Fruit fly (Drosophila melanogaster) whole organism, embryonic: ENCODE results near the gene CG14881.

Experiments used
- ATbp ChIP-seq: fragments of 200-800 bp; sonication (Bioruptor generic); optimal IDR thresholded peaks from 2 replicates; lab custom pipeline; 2017; ENCODE audit warnings: missing biosample characterization, mild to moderate bottlenecking, missing genetic modification characterization, missing genetic modification reagents
- Bteb2 ChIP-seq: fragments of 200-800 bp; sonication (Bioruptor generic); optimal IDR thresholded peaks from 2 replicates; lab custom pipeline; 2016; ENCODE audit warnings: missing biosample characterization, missing genetic modification characterization
- CG10267 ChIP-seq: fragments of 200-800 bp; sonication (Bioruptor generic); optimal IDR thresholded peaks from 2 replicates; lab custom pipeline; 2018; ENCODE audit warnings: missing biosample characterization, mild to moderate bottlenecking, missing genetic modification characterization, moderate library complexity
- CG11093 ChIP-seq: fragments of 200-800 bp; sonication (Bioruptor generic); IDR thresholded peaks from 3 replicates; pipeline ENCODE4 v1.3.6; 2022; ENCODE audit warnings: missing biosample characterization, missing genetic modification characterization
- CG11456 ChIP-seq: fragments of 200-800 bp; sonication (Bioruptor generic); IDR thresholded peaks from 3 replicates; pipeline ENCODE4 v1.3.6; 2022; ENCODE audit warnings: missing biosample characterization, missing genetic modification characterization
- CG13624 ChIP-seq: fragments of 200-800 bp; sonication (Bioruptor generic); optimal IDR thresholded peaks from 2 replicates; lab custom pipeline; 2016; ENCODE audit warnings: missing biosample characterization, missing genetic modification characterization
- CG15479 ChIP-seq: fragments of 200-800 bp; sonication (Bioruptor generic); optimal IDR thresholded peaks from 3 replicates; lab custom pipeline; 2019; ENCODE audit warnings: missing biosample characterization, mild to moderate bottlenecking, missing genetic modification characterization, moderate library complexity
- CG18262 ChIP-seq: fragments of 200-800 bp; optimal IDR thresholded peaks from 3 replicates; lab custom pipeline; 2019; ENCODE audit warnings: missing biosample characterization, mild to moderate bottlenecking, missing genetic modification characterization, moderate library complexity
- CG18619 ChIP-seq: fragments of 200-800 bp; sonication (Bioruptor generic); optimal IDR thresholded peaks from 3 replicates; lab custom pipeline; 2017; ENCODE audit warnings: missing biosample characterization, mild to moderate bottlenecking, missing genetic modification characterization
- CG18764 ChIP-seq: fragments of 200-800 bp; sonication (Bioruptor generic); optimal IDR thresholded peaks from 3 replicates; lab custom pipeline; 2016; ENCODE audit warnings: missing biosample characterization, missing genetic modification characterization
- CG2199 ChIP-seq: fragments of 200-800 bp; sonication (Bioruptor generic); IDR thresholded peaks from 3 replicates; pipeline ENCODE4 v1.3.6; 2022; ENCODE audit warnings: missing biosample characterization, missing genetic modification characterization
- CG2202 ChIP-seq: fragments of 200-800 bp; sonication (Bioruptor generic); optimal IDR thresholded peaks from 2 replicates; lab custom pipeline; 2018; ENCODE audit warnings: missing biosample characterization, mild to moderate bottlenecking, missing genetic modification characterization
- CG32532 ChIP-seq: fragments of 200-800 bp; sonication (Bioruptor generic); IDR thresholded peaks from 2 replicates; pipeline ENCODE4 v1.3.6; 2022; ENCODE audit warnings: missing biosample characterization, missing genetic modification characterization
- CG3838 ChIP-seq: fragments of 200-800 bp; sonication (Bioruptor generic); optimal IDR thresholded peaks from 3 replicates; lab custom pipeline; 2016; ENCODE audit warnings: missing biosample characterization, missing genetic modification characterization
- CG5953 ChIP-seq: fragments of 200-800 bp; sonication (Bioruptor generic); IDR thresholded peaks from 2 replicates; pipeline ENCODE4 v1.3.6; 2022; ENCODE audit warnings: missing biosample characterization, missing genetic modification characterization
- Camta ChIP-seq: fragments of 200-800 bp; sonication (Bioruptor generic); optimal IDR thresholded peaks from 2 replicates; lab custom pipeline; 2016; ENCODE audit warnings: missing biosample characterization, missing genetic modification characterization
- CkIIα-i1 ChIP-seq: fragments of 200-800 bp; sonication (Bioruptor generic); IDR thresholded peaks from 2 replicates; pipeline ENCODE4 v1.3.6; 2022; ENCODE audit warnings: missing biosample characterization, missing genetic modification characterization
- E2f1 ChIP-seq: fragments of 200-800 bp; sonication (Bioruptor generic); IDR thresholded peaks from 2 replicates; pipeline ENCODE4 v1.3.6; 2022; ENCODE audit warnings: missing biosample characterization, missing genetic modification characterization
- E2f2 ChIP-seq: fragments of 200-800 bp; sonication (Bioruptor generic); IDR thresholded peaks from 2 replicates; pipeline ENCODE4 v1.3.6; 2022; ENCODE audit warnings: missing biosample characterization, missing genetic modification characterization
- Fer3 ChIP-seq: fragments of 200-800 bp; sonication (Bioruptor generic); optimal IDR thresholded peaks from 2 replicates; lab custom pipeline; 2018; ENCODE audit warnings: missing biosample characterization, mild to moderate bottlenecking, missing genetic modification characterization, moderate library complexity
- Gug ChIP-seq: fragments of 200-800 bp; sonication (Bioruptor generic); IDR thresholded peaks from 4 replicates; pipeline ENCODE4 v1.3.6; 2022; ENCODE audit warnings: missing biosample characterization, missing genetic modification characterization
- MESR4 ChIP-seq: fragments of 200-800 bp; sonication (Bioruptor generic); optimal IDR thresholded peaks from 2 replicates; lab custom pipeline; 2018; ENCODE audit warnings: missing biosample characterization, mild to moderate bottlenecking, missing genetic modification characterization, moderate library complexity
- Mad ChIP-seq: fragments of 200-800 bp; sonication (Bioruptor generic); optimal IDR thresholded peaks from 2 replicates; lab custom pipeline; 2016; ENCODE audit warnings: missing biosample characterization, missing genetic modification characterization
- NC2α ChIP-seq: fragments of 200-800 bp; sonication (Bioruptor generic); optimal IDR thresholded peaks from 2 replicates; lab custom pipeline; 2016; ENCODE audit warnings: missing biosample characterization, missing genetic modification characterization
- NFAT ChIP-seq: fragments of 200-800 bp; sonication (Bioruptor generic); IDR thresholded peaks from 2 replicates; pipeline ENCODE4 v1.3.6; 2022; ENCODE audit warnings: missing biosample characterization, missing genetic modification characterization
- NK7.1 ChIP-seq: fragments of 200-800 bp; sonication (Bioruptor generic); optimal IDR thresholded peaks from 3 replicates; lab custom pipeline; 2016; ENCODE audit warnings: missing biosample characterization, missing genetic modification characterization
- Neu2 ChIP-seq: fragments of 200-800 bp; sonication (Bioruptor generic); optimal IDR thresholded peaks from 3 replicates; lab custom pipeline; 2016; ENCODE audit warnings: missing biosample characterization, missing genetic modification characterization, borderline replicate concordance
- Sox102F ChIP-seq: fragments of 200-800 bp; sonication (Bioruptor generic); optimal IDR thresholded peaks from 2 replicates; lab custom pipeline; 2018; ENCODE audit warnings: missing biosample characterization, mild to moderate bottlenecking, missing genetic modification characterization, moderate library complexity
- aop ChIP-seq: fragments of 200-800 bp; sonication (Bioruptor generic); IDR thresholded peaks from 2 replicates; pipeline ENCODE4 v1.3.6; 2022; ENCODE audit warnings: missing biosample characterization, missing genetic modification characterization
- bab2 ChIP-seq: fragments of 200-800 bp; sonication (Bioruptor generic); optimal IDR thresholded peaks from 2 replicates; lab custom pipeline; 2016; ENCODE audit warnings: missing biosample characterization, missing genetic modification characterization
- chm ChIP-seq: fragments of 200-800 bp; sonication (Bioruptor generic); IDR thresholded peaks from 2 replicates; pipeline ENCODE4 v1.3.6; 2022; ENCODE audit warnings: missing biosample characterization, missing genetic modification characterization
- dan ChIP-seq: fragments of 200-800 bp; sonication (Bioruptor generic); IDR thresholded peaks from 2 replicates; pipeline ENCODE4 v1.3.6; 2022; ENCODE audit warnings: missing biosample characterization, missing genetic modification characterization
- dimm ChIP-seq: fragments of 200-800 bp; sonication (Bioruptor generic); IDR thresholded peaks from 2 replicates; pipeline ENCODE4 v1.3.6; 2022; ENCODE audit warnings: missing biosample characterization, missing genetic modification characterization
- gfzf ChIP-seq: fragments of 200-800 bp; sonication (Bioruptor generic); optimal IDR thresholded peaks from 2 replicates; lab custom pipeline; 2016; ENCODE audit warnings: missing biosample characterization, mild to moderate bottlenecking, missing genetic modification characterization, moderate library complexity
- h ChIP-seq: fragments of >200 bp; optimal IDR thresholded peaks from 2 replicates; lab custom pipeline; 2017
- insv ChIP-seq, 2 experiments: fragments of 200-800 bp; sonication (Bioruptor generic); optimal IDR thresholded peaks; 3 replicates each; lab custom pipeline; 2016 to 2018; ENCODE audit warnings: missing biosample characterization in 2 of 2, missing genetic modification characterization in 2 of 2
- jumu ChIP-seq: fragments of 200-800 bp; sonication (Bioruptor generic); optimal IDR thresholded peaks from 3 replicates; lab custom pipeline; 2016; ENCODE audit warnings: missing biosample characterization, missing genetic modification characterization
- klu ChIP-seq: fragments of 200-800 bp; sonication (Bioruptor generic); IDR thresholded peaks from 2 replicates; pipeline ENCODE4 v1.3.6; 2022; ENCODE audit warnings: missing biosample characterization, missing genetic modification characterization
- lov ChIP-seq, 2 experiments: fragments of 200-800 bp in 1 of 2; fragments of >200 bp in 1 of 2; sonication (Bioruptor generic) in 1 of 2; IDR thresholded peaks in 1 of 2; optimal IDR thresholded peaks in 1 of 2; 2 replicates in 1 of 2; 3 replicates in 1 of 2; pipeline versions ENCODE4 v1.3.6 to Lab custom; 2017 to 2022; ENCODE audit warnings: missing biosample characterization in 1 of 2, missing genetic modification characterization in 1 of 2
- nerfin-2 ChIP-seq: fragments of 200-800 bp; sonication (Bioruptor generic); IDR thresholded peaks from 2 replicates; pipeline ENCODE4 v1.3.6; 2022; ENCODE audit warnings: missing biosample characterization, missing genetic modification characterization; ENCODE audit not compliant: partially characterized antibody
- onecut ChIP-seq: fragments of 200-800 bp; sonication (Bioruptor generic); IDR thresholded peaks from 2 replicates; pipeline ENCODE4 v1.3.6; 2022; ENCODE audit warnings: missing biosample characterization, missing genetic modification characterization
- org-1 ChIP-seq: fragments of 200-800 bp; sonication (Bioruptor generic); optimal IDR thresholded peaks from 2 replicates; lab custom pipeline; 2017; ENCODE audit warnings: missing biosample characterization, missing genetic modification characterization
- scrt ChIP-seq: fragments of 200-800 bp; sonication (Bioruptor generic); optimal IDR thresholded peaks from 2 replicates; lab custom pipeline; 2018; ENCODE audit warnings: missing biosample characterization, mild to moderate bottlenecking, missing genetic modification characterization, moderate library complexity
- sna ChIP-seq: fragments of 200-800 bp; sonication (Bioruptor generic); IDR thresholded peaks from 2 replicates; pipeline ENCODE4 v1.3.6; 2022; ENCODE audit warnings: missing biosample characterization, missing genetic modification characterization; ENCODE audit not compliant: partially characterized antibody
- so ChIP-seq: fragments of 200-800 bp; sonication (Bioruptor generic); IDR thresholded peaks from 3 replicates; pipeline ENCODE4 v1.3.6; 2022; ENCODE audit warnings: missing biosample characterization, missing genetic modification characterization
- tap ChIP-seq: fragments of 200-800 bp; optimal IDR thresholded peaks from 3 replicates; lab custom pipeline; 2019; ENCODE audit warnings: missing biosample characterization, mild to moderate bottlenecking, missing genetic modification characterization, moderate library complexity
- tgo ChIP-seq: fragments of 200-800 bp; sonication (Bioruptor generic); IDR thresholded peaks from 3 replicates; pipeline ENCODE4 v1.3.6; 2022; ENCODE audit warnings: missing biosample characterization, missing genetic modification characterization
- tin ChIP-seq: fragments of 200-800 bp; sonication (Bioruptor generic); optimal IDR thresholded peaks from 3 replicates; lab custom pipeline; 2016; ENCODE audit warnings: missing biosample characterization, missing genetic modification characterization
- trh ChIP-seq: fragments of 200-800 bp; sonication (Bioruptor generic); optimal IDR thresholded peaks from 2 replicates; lab custom pipeline; 2016; ENCODE audit warnings: missing biosample characterization, missing genetic modification characterization
- twi ChIP-seq: fragments of 200-800 bp; optimal IDR thresholded peaks from 2 replicates; lab custom pipeline; 2019; ENCODE audit warnings: missing biosample characterization, mild to moderate bottlenecking, missing genetic modification characterization, moderate library complexity
- unpg ChIP-seq: fragments of 200-800 bp; sonication (Bioruptor generic); optimal IDR thresholded peaks from 3 replicates; lab custom pipeline; 2018; ENCODE audit warnings: missing biosample characterization, mild to moderate bottlenecking, missing genetic modification characterization, moderate library complexity
- vvl ChIP-seq: fragments of 200-800 bp; sonication (Bioruptor generic); IDR thresholded peaks from 2 replicates; pipeline ENCODE4 v1.3.6; 2022; ENCODE audit warnings: missing biosample characterization, missing genetic modification characterization

The CG14881 gene

DNA sequence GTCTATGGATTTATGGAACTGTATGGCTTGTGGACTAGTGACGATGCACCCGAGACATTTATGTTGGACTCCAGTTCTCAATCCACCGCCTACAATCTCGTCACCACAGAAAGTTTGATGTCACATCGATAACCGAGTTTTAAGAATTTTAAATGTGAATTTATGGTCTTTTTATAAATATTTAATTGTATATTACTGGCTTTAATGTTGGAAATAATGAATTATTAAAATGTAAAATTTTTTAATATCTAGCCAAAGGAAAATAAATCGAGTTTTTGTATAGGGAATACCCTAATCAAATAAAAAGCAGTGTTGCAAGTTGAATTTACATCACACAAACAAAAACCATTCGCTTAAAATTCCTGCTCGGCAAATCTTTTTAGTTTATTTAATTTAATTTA is 2.0 kb upstream of the CG14881 start, which contains the start of gene Fntb (continued):
- TF ChIP-seq unpg (GFP tag; lab: Kevin White, UChicago) (peak; percentile 83), h (lab: Kevin White, UChicago) (no peak), jumu (GFP tag; lab: Kevin White, UChicago) (peak; percentile 31), insv (GFP tag; optimal IDR thresholded peaks at IDR 0.05; lab: Kevin White, UChicago) (no peak), vvl (GFP tag; lab: Robert Waterston, UW) (peak; percentile 68), Camta (GFP tag; lab: Kevin White, UChicago) (peak; percentile 14), Neu2 (GFP tag; lab: Kevin White, UChicago) (no peak), Gug (GFP tag; lab: Robert Waterston, UW) (peak; percentile 38; the same call in 1 of the 4 replicates), E2f2 (GFP tag; lab: Robert Waterston, UW) (peak; percentile 52; the same call in 1 of the 2 replicates), tap (no peak), ATbp (GFP tag; lab: Kevin White, UChicago) (peak; percentile 40), NC2α (GFP tag; lab: Kevin White, UChicago) (peak; percentile 12), bab2 (GFP tag; lab: Kevin White, UChicago) (peak; percentile 10), CG3838 (GFP tag; lab: Kevin White, UChicago) (peak; percentile 16), so (GFP tag; lab: Robert Waterston, UW) (0 out of 3 replicates have a peak, but pooled peaks have one; percentile 21), Bteb2 (GFP tag; lab: Kevin White, UChicago) (peak; percentile 48), CG2199 (GFP tag; lab: Robert Waterston, UW) (no peak), CkIIα-i1 (GFP tag; lab: Robert Waterston, UW) (no peak), tin (GFP tag; lab: Kevin White, UChicago) (peak; percentile 60), chm (GFP tag; lab: Robert Waterston, UW) (no peak), CG11456 (GFP tag; lab: Robert Waterston, UW) (0 out of 3 replicates have a peak, but pooled peaks have one; percentile 5), org-1 (GFP tag; lab: Kevin White, UChicago) (no peak), CG11093 (GFP tag; lab: Robert Waterston, UW) (no peak), CG2202 (tag; lab: Kevin White, UChicago) (peak; percentile 26), CG15479 (no peak), sna (GFP tag; lab: Robert Waterston, UW) (no peak), E2f1 (peak; percentile 23; the same call in 1 of the 2 replicates), Fer3 (tag; lab: Kevin White, UChicago) (peak; percentile 78), Sox102F (GFP tag; lab: Kevin White, UChicago) (no peak), MESR4 (GFP tag; lab: Kevin White, UChicago) (no peak), dimm (GFP tag; lab: Robert Waterston, UW) (no peak), NFAT (no peak), dan (no peak), aop (no peak), tgo (GFP tag; lab: Robert Waterston, UW) (peak; percentile 76), gfzf (GFP tag; lab: Kevin White, UChicago) (no peak), Mad (GFP tag; lab: Kevin White, UChicago) (peak; percentile 37), CG5953 (GFP tag; lab: Robert Waterston, UW) (no peak), klu (GFP tag; lab: Robert Waterston, UW) (peak; percentile 42; the same call in 1 of the 2 replicates), CG10267 (peak; percentile 92), trh (GFP tag; lab: Kevin White, UChicago) (no peak), CG18764 (GFP tag; lab: Kevin White, UChicago) (peak; percentile 51), CG18262 (tag; lab: Kevin White, UChicago) (peak; percentile 77), lov (optimal IDR thresholded peaks at IDR 0.05; lab: Kevin White, UChicago) (no peak), lov (GFP tag; IDR thresholded peaks at IDR 0.05; lab: Robert Waterston, UW) (no peak), NK7.1 (GFP tag; lab: Kevin White, UChicago) (peak; percentile 26), CG18619 (GFP tag; lab: Kevin White, UChicago) (peak; percentile 15), CG13624 (GFP tag; lab: Kevin White, UChicago) (no peak), twi (tag; lab: Kevin White, UChicago) (peak; percentile 46), CG32532 (GFP tag; lab: Robert Waterston, UW) (peak; percentile 70; the same call in 1 of the 2 replicates), nerfin-2 (no peak), onecut (no peak), scrt (GFP tag; lab: Kevin White, UChicago) (peak; percentile 46)
